Fruit fly (Drosophila melanogaster) whole organism, embryonic: ENCODE measurements around the gene Kaz-m1.

Experiments
- Ada2b ChIP-seq: fragments of 200-800 bp; sonication (Bioruptor generic); IDR thresholded peaks from 2 replicates; pipeline ENCODE4 v1.3.6; 2022; ENCODE audit warnings: missing biosample characterization, missing genetic modification characterization
- Awh ChIP-seq: fragments of 200-800 bp; sonication (Bioruptor generic); IDR thresholded peaks from 2 replicates; pipeline ENCODE4, ENCODE4 v1.3.6; 2022; ENCODE audit warnings: missing biosample characterization, missing genetic modification characterization
- CG10267 ChIP-seq: fragments of 200-800 bp; sonication (Bioruptor generic); optimal IDR thresholded peaks from 2 replicates; lab custom pipeline; 2018; ENCODE audit warnings: missing biosample characterization, mild to moderate bottlenecking, missing genetic modification characterization, moderate library complexity
- CG11723 ChIP-seq: fragments of 200-800 bp; sonication (Bioruptor generic); optimal IDR thresholded peaks from 2 replicates; lab custom pipeline; 2017; ENCODE audit warnings: missing biosample characterization, mild to moderate bottlenecking, missing genetic modification characterization
- CG13123 ChIP-seq: fragments of 200-800 bp; sonication (Bioruptor generic); optimal IDR thresholded peaks from 2 replicates; lab custom pipeline; 2016; ENCODE audit warnings: missing biosample characterization, missing genetic modification characterization
- CG14050 ChIP-seq: fragments of 200-800 bp; sonication (Bioruptor generic); IDR thresholded peaks from 3 replicates; pipeline ENCODE4 v1.3.6; 2022; ENCODE audit warnings: missing biosample characterization, missing genetic modification characterization
- CG14441 ChIP-seq: fragments of 200-800 bp; sonication (Bioruptor generic); IDR thresholded peaks from 2 replicates; pipeline ENCODE4 v1.3.6; 2022; ENCODE audit warnings: missing biosample characterization, missing genetic modification characterization
- CG14710 ChIP-seq: fragments of 200-800 bp; sonication (Bioruptor generic); optimal IDR thresholded peaks from 3 replicates; lab custom pipeline; 2019; ENCODE audit warnings: missing biosample characterization, mild to moderate bottlenecking, missing genetic modification characterization, moderate library complexity
- CG15269 ChIP-seq: fragments of 200-800 bp; sonication (Bioruptor generic); optimal IDR thresholded peaks from 2 replicates; lab custom pipeline; 2018; ENCODE audit warnings: missing biosample characterization, mild to moderate bottlenecking, missing genetic modification characterization, moderate library complexity
- CG1792 ChIP-seq: fragments of 200-800 bp; sonication (Bioruptor generic); optimal IDR thresholded peaks from 2 replicates; lab custom pipeline; 2016; ENCODE audit warnings: missing biosample characterization, missing genetic modification characterization
- CG2889 ChIP-seq: fragments of 200-800 bp; sonication (Bioruptor generic); IDR thresholded peaks from 3 replicates; pipeline ENCODE4 v1.3.6; 2022; ENCODE audit warnings: missing biosample characterization, missing genetic modification characterization
- CG31441 ChIP-seq: fragments of 200-800 bp; sonication (Bioruptor generic); IDR thresholded peaks from 2 replicates; pipeline ENCODE4 v1.3.6; 2022; ENCODE audit warnings: missing biosample characterization, missing genetic modification characterization
- CG32767 ChIP-seq: fragments of 200-800 bp; sonication (Bioruptor generic); IDR thresholded peaks from 2 replicates; pipeline ENCODE4 v1.3.6; 2022; ENCODE audit warnings: missing biosample characterization, missing genetic modification characterization
- CG33213 ChIP-seq: fragments of 200-800 bp; sonication (Bioruptor generic); optimal IDR thresholded peaks from 3 replicates; lab custom pipeline; 2016; ENCODE audit warnings: missing biosample characterization, missing genetic modification characterization
- CG4617 ChIP-seq: fragments of 200-800 bp; sonication (Bioruptor generic); optimal IDR thresholded peaks from 3 replicates; lab custom pipeline; 2016; ENCODE audit warnings: missing biosample characterization, missing genetic modification characterization, borderline replicate concordance
- CG4854 ChIP-seq: fragments of 200-800 bp; sonication (Bioruptor generic); optimal IDR thresholded peaks from 2 replicates; lab custom pipeline; 2016; ENCODE audit warnings: missing biosample characterization, missing genetic modification characterization, inconsistent platforms
- CG5245 ChIP-seq: fragments of 200-800 bp; sonication (Bioruptor generic); optimal IDR thresholded peaks from 3 replicates; lab custom pipeline; 2016; ENCODE audit warnings: missing biosample characterization, missing genetic modification characterization
- CG6654 ChIP-seq: fragments of 200-800 bp; sonication (Bioruptor generic); optimal IDR thresholded peaks from 2 replicates; lab custom pipeline; 2017; ENCODE audit warnings: missing biosample characterization, mild to moderate bottlenecking, missing genetic modification characterization
- CHES-1-like ChIP-seq: fragments of 200-800 bp; sonication (Bioruptor generic); optimal IDR thresholded peaks from 2 replicates; lab custom pipeline; 2016; ENCODE audit warnings: missing biosample characterization, missing genetic modification characterization
- CoRest ChIP-seq: fragments of 200-800 bp; sonication (Bioruptor generic); optimal IDR thresholded peaks from 3 replicates; lab custom pipeline; 2018; ENCODE audit warnings: missing biosample characterization, mild to moderate bottlenecking, missing genetic modification characterization, moderate library complexity
- D19A ChIP-seq: fragments of 200-800 bp; optimal IDR thresholded peaks from 3 replicates; lab custom pipeline; 2019; ENCODE audit warnings: missing biosample characterization, mild to moderate bottlenecking, missing genetic modification characterization, moderate library complexity
- D19B ChIP-seq: fragments of 200-800 bp; sonication (Bioruptor generic); optimal IDR thresholded peaks from 2 replicates; lab custom pipeline; 2017; ENCODE audit warnings: missing biosample characterization, mild to moderate bottlenecking, missing genetic modification characterization
- Fer1 ChIP-seq: fragments of 200-800 bp; sonication (Bioruptor generic); optimal IDR thresholded peaks from 2 replicates; lab custom pipeline; 2017; ENCODE audit warnings: missing biosample characterization, mild to moderate bottlenecking, missing genetic modification characterization
- Fer3 ChIP-seq: fragments of 200-800 bp; sonication (Bioruptor generic); optimal IDR thresholded peaks from 2 replicates; lab custom pipeline; 2018; ENCODE audit warnings: missing biosample characterization, mild to moderate bottlenecking, missing genetic modification characterization, moderate library complexity
- HLH54F ChIP-seq: fragments of 200-800 bp; sonication (Bioruptor generic); optimal IDR thresholded peaks from 3 replicates; lab custom pipeline; 2016; ENCODE audit warnings: missing biosample characterization, missing genetic modification characterization
- HLHmδ ChIP-seq: fragments of 200-800 bp; sonication (Bioruptor generic); optimal IDR thresholded peaks from 2 replicates; lab custom pipeline; 2018; ENCODE audit warnings: missing biosample characterization, mild to moderate bottlenecking, missing genetic modification characterization, moderate library complexity
- Jarid2 ChIP-seq: fragments of 200-800 bp; sonication (Bioruptor generic); optimal IDR thresholded peaks from 3 replicates; lab custom pipeline; 2017; ENCODE audit warnings: mild to moderate bottlenecking, missing biosample characterization, missing genetic modification reagents, missing genetic modification characterization
- Lpt ChIP-seq: fragments of >200 bp; optimal IDR thresholded peaks from 2 replicates; lab custom pipeline; 2018; ENCODE audit warnings: missing biosample characterization, missing genetic modification characterization
- MTF-1 ChIP-seq: fragments of 200-800 bp; sonication (Bioruptor generic); optimal IDR thresholded peaks from 2 replicates; lab custom pipeline; 2018; ENCODE audit warnings: missing biosample characterization, mild to moderate bottlenecking, missing genetic modification characterization, borderline replicate concordance
- NK7.1 ChIP-seq: fragments of 200-800 bp; sonication (Bioruptor generic); optimal IDR thresholded peaks from 3 replicates; lab custom pipeline; 2016; ENCODE audit warnings: missing biosample characterization, missing genetic modification characterization
- Nf-YA ChIP-seq: fragments of 200-800 bp; sonication (Bioruptor generic); IDR thresholded peaks from 2 replicates; pipeline ENCODE4 v1.3.6; 2022; ENCODE audit warnings: missing biosample characterization, missing genetic modification characterization
- NfI ChIP-seq: fragments of 200-800 bp; sonication (Bioruptor generic); optimal IDR thresholded peaks from 3 replicates; lab custom pipeline; 2018; ENCODE audit warnings: missing biosample characterization, mild to moderate bottlenecking, missing genetic modification characterization, moderate library complexity
- Sry-β ChIP-seq: fragments of 200-800 bp; sonication (Bioruptor generic); optimal IDR thresholded peaks from 2 replicates; lab custom pipeline; 2018; ENCODE audit warnings: missing biosample characterization, mild to moderate bottlenecking, missing genetic modification characterization, moderate library complexity
- TFAM ChIP-seq: fragments of 200-800 bp; sonication (Bioruptor generic); optimal IDR thresholded peaks from 2 replicates; lab custom pipeline; 2017; ENCODE audit warnings: missing biosample characterization, missing genetic modification characterization, inconsistent platforms
- crol ChIP-seq: fragments of 200-800 bp; sonication (Bioruptor generic); IDR thresholded peaks from 2 replicates; pipeline ENCODE4 v1.3.6; 2022; ENCODE audit warnings: missing biosample characterization, missing genetic modification characterization
- fd96Cb ChIP-seq: fragments of 200-800 bp; sonication (Bioruptor generic); optimal IDR thresholded peaks from 2 replicates; lab custom pipeline; 2018; ENCODE audit warnings: missing biosample characterization, mild to moderate bottlenecking, missing genetic modification characterization, moderate library complexity
- grn ChIP-seq: fragments of 200-800 bp; sonication (Bioruptor generic); optimal IDR thresholded peaks from 3 replicates; lab custom pipeline; 2017; ENCODE audit warnings: missing biosample characterization, missing genetic modification characterization
- kah ChIP-seq: fragments of 200-800 bp; sonication (Bioruptor generic); optimal IDR thresholded peaks from 2 replicates; lab custom pipeline; 2018; ENCODE audit warnings: missing biosample characterization, mild to moderate bottlenecking, missing genetic modification characterization
- klu ChIP-seq: fragments of 200-800 bp; sonication (Bioruptor generic); IDR thresholded peaks from 2 replicates; pipeline ENCODE4 v1.3.6; 2022; ENCODE audit warnings: missing biosample characterization, missing genetic modification characterization
- lov ChIP-seq, 2 experiments: fragments of 200-800 bp in 1 of 2; fragments of >200 bp in 1 of 2; sonication (Bioruptor generic) in 1 of 2; IDR thresholded peaks in 1 of 2; optimal IDR thresholded peaks in 1 of 2; 2 replicates in 1 of 2; 3 replicates in 1 of 2; pipeline versions ENCODE4 v1.3.6 to Lab custom; 2017 to 2022; ENCODE audit warnings: missing biosample characterization in 1 of 2, missing genetic modification characterization in 1 of 2
- nmo ChIP-seq: fragments of 200-800 bp; sonication (Bioruptor generic); optimal IDR thresholded peaks from 2 replicates; lab custom pipeline; 2018; ENCODE audit warnings: missing biosample characterization, mild to moderate bottlenecking, missing genetic modification characterization, moderate library complexity
- oc ChIP-seq: fragments of 200-800 bp; sonication (Bioruptor generic); optimal IDR thresholded peaks from 2 replicates; lab custom pipeline; 2018; ENCODE audit warnings: missing biosample characterization, mild to moderate bottlenecking, missing genetic modification characterization, moderate library complexity
- sc ChIP-seq, 3 experiments: fragments of >200 bp in 2 of 3; fragments of 200-800 bp in 1 of 3; sonication (Bioruptor generic) in 1 of 3; optimal IDR thresholded peaks; 2 replicates in 2 of 3; 3 replicates in 1 of 3; lab custom pipeline; 2017; ENCODE audit warnings: mild to moderate bottlenecking in 1 of 3, missing biosample characterization in 1 of 3, missing genetic modification characterization in 1 of 3, missing genetic modification reagents in 1 of 3
- sna ChIP-seq: fragments of 200-800 bp; sonication (Bioruptor generic); IDR thresholded peaks from 2 replicates; pipeline ENCODE4 v1.3.6; 2022; ENCODE audit warnings: missing biosample characterization, missing genetic modification characterization; ENCODE audit not compliant: partially characterized antibody
- stc ChIP-seq: fragments of 200-800 bp; sonication (Bioruptor generic); IDR thresholded peaks from 2 replicates; pipeline ENCODE4 v1.3.6; 2022; ENCODE audit warnings: missing biosample characterization, missing genetic modification characterization
- vvl ChIP-seq: fragments of 200-800 bp; sonication (Bioruptor generic); IDR thresholded peaks from 2 replicates; pipeline ENCODE4 v1.3.6; 2022; ENCODE audit warnings: missing biosample characterization, missing genetic modification characterization
- wdn ChIP-seq: fragments of 200-800 bp; sonication (Bioruptor generic); IDR thresholded peaks from 2 replicates; pipeline ENCODE4 v1.3.6; 2022; ENCODE audit warnings: missing biosample characterization, missing genetic modification characterization
- wek ChIP-seq: fragments of 200-800 bp; sonication (Bioruptor generic); optimal IDR thresholded peaks from 3 replicates; lab custom pipeline; 2018; ENCODE audit warnings: missing biosample characterization, mild to moderate bottlenecking, missing genetic modification characterization, moderate library complexity
- z ChIP-seq: fragments of 200-800 bp; sonication (Bioruptor generic); IDR thresholded peaks from 3 replicates; pipeline ENCODE4 v1.3.6; 2022; ENCODE audit warnings: missing biosample characterization, missing genetic modification characterization

Gene Kaz-m1

dm6 chr3R:26059195-26059594, 44.7 kb downstream of the Kaz-m1 start, which contains the start of the genes RpL34a and Trmt61 (continued):
- TF ChIP-seq CG1792 (peak; percentile 51), HLHmδ (GFP tag; lab: Kevin White, UChicago) (no peak), CG14441 (GFP tag; lab: Robert Waterston, UW) (peak; percentile 52), NfI (GFP tag; lab: Kevin White, UChicago) (peak; percentile 90), wek (GFP tag; lab: Kevin White, UChicago) (peak; percentile 81), klu (GFP tag; lab: Robert Waterston, UW) (peak; percentile 41; the same call in 1 of the 2 replicates), wdn (GFP tag; lab: Robert Waterston, UW) (0 out of 2 replicates have a peak, but pooled peaks have one; percentile 17), stc (GFP tag; lab: Robert Waterston, UW) (peak; percentile 83), CG13123 (GFP tag; lab: Kevin White, UChicago) (peak; percentile 61), TFAM (GFP tag; lab: Kevin White, UChicago) (peak; percentile 82), Fer3 (peak; percentile 86), CG2889 (GFP tag; lab: Robert Waterston, UW) (no peak; the same call in 2 of the 3 replicates), CG5245 (peak; percentile 62), CG14710 (tag; lab: Kevin White, UChicago) (peak; percentile 95), sc (optimal IDR thresholded peaks at IDR 0.05; lab: Kevin White, UChicago) (no peak), sc (GFP tag; optimal IDR thresholded peaks at IDR 0.05; lab: Kevin White, UChicago) (peak; percentile 87), Jarid2 (peak; percentile 81), Ada2b (GFP tag; lab: Robert Waterston, UW) (peak; percentile 56), Lpt (GFP tag; lab: Kevin White, UChicago) (no peak), Nf-YA (GFP tag; lab: Robert Waterston, UW) (peak; percentile 72; the same call in 1 of the 2 replicates), grn (peak; percentile 54), NK7.1 (GFP tag; lab: Kevin White, UChicago) (peak; percentile 77), CG33213 (peak; percentile 86), kah (GFP tag; lab: Kevin White, UChicago) (peak; percentile 83), vvl (GFP tag; lab: Robert Waterston, UW) (peak; percentile 79), D19B (GFP tag; lab: Kevin White, UChicago) (peak; percentile 67), CG32767 (GFP tag; lab: Robert Waterston, UW) (peak; percentile 79), CG31441 (GFP tag; lab: Robert Waterston, UW) (peak; percentile 92), CG4617 (peak; percentile 68), CHES-1-like (GFP tag; lab: Kevin White, UChicago) (peak; percentile 75), CG11723 (GFP tag; lab: Kevin White, UChicago) (peak; percentile 84), CG4854 (GFP tag; lab: Kevin White, UChicago) (peak; percentile 76), nmo (GFP tag; lab: Kevin White, UChicago) (peak; percentile 92), CoRest (tag; lab: Kevin White, UChicago) (peak; percentile 85), Sry-β (GFP tag; lab: Kevin White, UChicago) (peak; percentile 53), HLH54F (peak; percentile 66), fd96Cb (tag; lab: Kevin White, UChicago) (peak; percentile 48), CG10267 (tag; lab: Kevin White, UChicago) (peak; percentile 90), CG14050 (GFP tag; lab: Robert Waterston, UW) (peak; percentile 63; the same call in 2 of the 3 replicates), CG6654 (GFP tag; lab: Kevin White, UChicago) (peak; percentile 59), Awh (GFP tag; lab: Robert Waterston, UW) (peak; percentile 63; the same call in 1 of the 2 replicates), sna (GFP tag; lab: Robert Waterston, UW) (peak; percentile 92), D19A (tag; lab: Kevin White, UChicago) (peak; percentile 67), MTF-1 (GFP tag; lab: Kevin White, UChicago) (peak; percentile 84), Fer1 (GFP tag; lab: Kevin White, UChicago) (peak; percentile 95), crol (no peak), CG15269 (tag; lab: Kevin White, UChicago) (peak; percentile 85), lov (optimal IDR thresholded peaks at IDR 0.05; lab: Kevin White, UChicago) (no peak), lov (GFP tag; IDR thresholded peaks at IDR 0.05; lab: Robert Waterston, UW) (no peak), oc (tag; lab: Kevin White, UChicago) (peak; percentile 76), z (GFP tag; lab: Robert Waterston, UW) (no peak)
